Fruit fly (Drosophila melanogaster): ENCODE measurements around the gene bowl.

DNA sequence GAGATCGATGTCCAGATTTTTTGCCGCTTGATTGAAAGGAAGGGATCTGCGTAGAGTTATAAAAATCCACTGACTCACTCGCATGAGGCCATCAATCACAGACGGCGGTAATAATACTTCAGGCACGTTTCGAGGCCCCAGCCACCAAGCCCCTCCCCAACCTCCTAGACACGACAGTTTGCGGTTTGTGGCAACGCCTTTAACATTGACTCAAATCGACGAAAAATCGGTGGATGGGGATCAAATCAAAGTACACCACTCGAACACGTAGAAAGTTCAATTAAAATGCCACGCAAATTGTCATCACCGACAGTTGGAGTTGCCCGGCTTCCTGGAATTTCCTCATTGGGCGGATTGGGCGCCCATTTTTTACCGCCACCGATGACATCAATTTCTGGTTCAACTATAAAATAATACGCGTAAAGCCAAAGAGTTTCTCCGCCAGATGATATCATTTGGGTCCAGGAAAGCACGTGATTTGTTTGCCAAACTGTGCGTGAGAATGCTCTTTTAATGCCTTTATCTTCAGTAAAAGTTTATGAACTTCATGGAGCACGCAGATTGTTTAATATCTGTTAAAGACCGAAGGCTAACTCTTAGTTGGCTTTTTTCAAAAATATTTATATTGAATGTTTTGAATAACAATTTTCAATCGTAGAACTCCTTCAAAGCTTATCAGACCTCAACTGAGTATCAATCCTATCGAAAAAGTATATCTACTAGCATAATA, 12.9 kb downstream of the bowl start, which contains the start of gene CG31960:
- TF ChIP-seq pad (GFP tag; optimal IDR thresholded peaks at IDR 0.05) (no peak), kay (GFP tag; ENCODE audit: borderline replicate concordance) (no peak), Mnt (GFP tag; optimal IDR thresholded peaks at IDR 0.05) (no peak), CG14711 (tag; optimal IDR thresholded peaks at IDR 0.05) (no peak), CG11617 (GFP tag; optimal IDR thresholded peaks at IDR 0.05) (no peak), Crg-1 (GFP tag; optimal IDR thresholded peaks at IDR 0.05) (no peak), ovo (GFP tag; optimal IDR thresholded peaks at IDR 0.05) (no peak), CG7101 (tag; optimal IDR thresholded peaks at IDR 0.05) (no peak), CG7045 (GFP tag; optimal IDR thresholded peaks at IDR 0.05) (no peak), CG12768 (GFP tag; optimal IDR thresholded peaks at IDR 0.05) (no peak)
